Fruit fly (Drosophila melanogaster): ENCODE measurements around the gene rdx.

dm6 chr3R:13997762-13998161, 34.1 kb downstream of the rdx start:
- TF ChIP-seq h (optimal IDR thresholded peaks at IDR 0.05) (no peak), ttk (optimal IDR thresholded peaks at IDR 0.05) (no peak)

Data from Kc167 (cell line).